Worm (Caenorhabditis elegans) whole organism, young adult: ENCODE measurements around the gene F53F4.4.

Experiments used
- B0035.1 ChIP-seq: sonication (generic microtip); optimal IDR thresholded peaks from 2 replicates; lab custom pipeline; 2016; ENCODE audit warnings: missing genetic modification characterization, mild to moderate bottlenecking, missing compliant biosample characterization, missing genotype, missing genetic modification reagents
- F10E7.11 ChIP-seq: sonication (generic microtip); optimal IDR thresholded peaks from 2 replicates; lab custom pipeline; 2017; ENCODE audit warnings: mild to moderate bottlenecking, missing genetic modification characterization, moderate library complexity, missing compliant biosample characterization
- F22D6.2 ChIP-seq: sonication (generic microtip); optimal IDR thresholded peaks from 2 replicates; lab custom pipeline; 2016; ENCODE audit warnings: mild to moderate bottlenecking, missing genetic modification characterization, missing compliant biosample characterization
- F33H1.4 ChIP-seq: fragments of 200-800 bp; sonication (Bioruptor generic); IDR thresholded peaks from 2 replicates; pipeline ENCODE4 v1.3.6; 2022; ENCODE audit warnings: missing genetic modification reagents, missing genetic modification characterization, missing compliant biosample characterization
- K11D2.4 ChIP-seq: fragments of 200-800 bp; sonication (Bioruptor generic); IDR thresholded peaks from 2 replicates; pipeline ENCODE4 v1.3.6; 2022; ENCODE audit warnings: missing genetic modification reagents, missing genetic modification characterization, missing compliant biosample characterization
- T26A5.8 ChIP-seq: sonication (generic microtip); optimal IDR thresholded peaks from 2 replicates; lab custom pipeline; 2016; ENCODE audit warnings: missing genetic modification characterization, missing compliant biosample characterization
- Y53F4B.3 ChIP-seq: fragments of 200-800 bp; sonication (Bioruptor generic); IDR thresholded peaks from 2 replicates; pipeline ENCODE4 v1.3.6; 2022; ENCODE audit warnings: missing genetic modification reagents, missing genetic modification characterization, missing compliant biosample characterization
- aptf-3 ChIP-seq: fragments of 200-800 bp; sonication (Bioruptor generic); IDR thresholded peaks from 2 replicates; pipeline ENCODE4 v1.3.6; 2022; ENCODE audit warnings: missing genetic modification characterization, missing compliant biosample characterization
- atf-7 ChIP-seq: sonication (generic microtip); optimal IDR thresholded peaks from 2 replicates; lab custom pipeline; 2017; ENCODE audit warnings: mild to moderate bottlenecking, missing genetic modification characterization, missing compliant biosample characterization
- attf-6 ChIP-seq: fragments of 200-800 bp; sonication (Bioruptor generic); IDR thresholded peaks from 2 replicates; pipeline ENCODE4 v1.3.6; 2022; ENCODE audit warnings: missing genetic modification reagents, missing genetic modification characterization, missing compliant biosample characterization
- ccch-3 ChIP-seq: fragments of 200-800 bp; sonication (Bioruptor generic); optimal IDR thresholded peaks from 2 replicates; lab custom pipeline; 2018; ENCODE audit warnings: mild to moderate bottlenecking, missing genetic modification characterization, missing compliant biosample characterization
- ceh-100 ChIP-seq: fragments of 200-800 bp; sonication (Bioruptor generic); IDR thresholded peaks from 2 replicates; pipeline ENCODE4 v1.3.6; 2022; ENCODE audit warnings: missing genetic modification reagents, missing genetic modification characterization, missing compliant biosample characterization
- ceh-27 ChIP-seq: fragments of 200-800 bp; sonication (Bioruptor generic); optimal IDR thresholded peaks from 2 replicates; lab custom pipeline; 2018; ENCODE audit warnings: mild to moderate bottlenecking, missing genetic modification characterization, moderate library complexity, missing compliant biosample characterization
- ceh-79 ChIP-seq: sonication (generic microtip); optimal IDR thresholded peaks from 2 replicates; lab custom pipeline; 2017; ENCODE audit warnings: mild to moderate bottlenecking, missing genetic modification characterization, missing compliant biosample characterization
- chd-7 ChIP-seq: sonication (generic microtip); optimal IDR thresholded peaks from 2 replicates; lab custom pipeline; 2016; ENCODE audit warnings: mild to moderate bottlenecking, missing genetic modification characterization, moderate library complexity, missing compliant biosample characterization
- dox-1 ChIP-seq: fragments of 200-800 bp; sonication (Bioruptor generic); IDR thresholded peaks from 2 replicates; pipeline ENCODE4 v1.3.6; 2022; ENCODE audit warnings: missing genetic modification reagents, missing genetic modification characterization, missing compliant biosample characterization
- efl-1 ChIP-seq: fragments of 150-350 bp; optimal IDR thresholded peaks from 2 replicates; lab custom pipeline; 2014; ENCODE audit warnings: missing biosample characterization, missing genetic modification reagents, missing genetic modification characterization
- ekl-4 ChIP-seq: fragments of 200-800 bp; sonication (Bioruptor generic); IDR thresholded peaks from 2 replicates; pipeline ENCODE4 v1.3.6; 2022; ENCODE audit warnings: missing genetic modification reagents, missing genetic modification characterization, missing compliant biosample characterization
- ets-4 ChIP-seq: fragments of 200-800 bp; sonication (Bioruptor generic); optimal IDR thresholded peaks from 2 replicates; lab custom pipeline; 2018; ENCODE audit warnings: mild to moderate bottlenecking, missing genetic modification characterization, missing compliant biosample characterization
- fkh-3 ChIP-seq: sonication (generic microtip); optimal IDR thresholded peaks from 2 replicates; lab custom pipeline; 2016; ENCODE audit warnings: mild to moderate bottlenecking, missing genetic modification characterization, missing compliant biosample characterization
- hrde-1 ChIP-seq: sonication (generic microtip); optimal IDR thresholded peaks from 2 replicates; lab custom pipeline; 2016; ENCODE audit warnings: missing genetic modification characterization, mild to moderate bottlenecking, missing compliant biosample characterization, moderate library complexity, missing genotype, missing genetic modification reagents, borderline replicate concordance
- let-526 ChIP-seq: fragments of 200-800 bp; sonication (Bioruptor generic); IDR thresholded peaks from 2 replicates; pipeline ENCODE4 v1.3.6; 2022; ENCODE audit warnings: missing genetic modification reagents, missing genetic modification characterization, missing compliant biosample characterization
- let-607 ChIP-seq, 2 experiments: fragments of 200-800 bp in 1 of 2; sonication (Bioruptor generic) in 1 of 2; sonication (generic microtip) in 1 of 2; optimal IDR thresholded peaks; 2 replicates each; lab custom pipeline; 2016 to 2018; ENCODE audit warnings: mild to moderate bottlenecking in 2 of 2, missing compliant biosample characterization in 2 of 2, missing genetic modification characterization in 2 of 2, moderate library complexity in 2 of 2, missing genotype in 1 of 2
- lir-1 ChIP-seq: fragments of 200-800 bp; sonication (Bioruptor generic); conservative IDR thresholded peaks from 2 replicates; pipeline ENCODE4 v1.3.6; 2022; ENCODE audit warnings: missing genetic modification reagents, missing genetic modification characterization, missing compliant biosample characterization
- lsl-1 ChIP-seq: fragments of 200-800 bp; sonication (Bioruptor generic); optimal IDR thresholded peaks from 2 replicates; lab custom pipeline; 2018; ENCODE audit warnings: mild to moderate bottlenecking, missing genetic modification characterization, moderate library complexity, missing compliant biosample characterization
- lsy-27 ChIP-seq: sonication (generic microtip); optimal IDR thresholded peaks from 2 replicates; lab custom pipeline; 2017; ENCODE audit warnings: missing genetic modification characterization, mild to moderate bottlenecking, missing compliant biosample characterization, antibody characterized with exemption, missing genotype, borderline replicate concordance; ENCODE audit not compliant: insufficient read depth
- madf-3 ChIP-seq: fragments of 200-800 bp; sonication (Bioruptor generic); IDR thresholded peaks from 2 replicates; pipeline ENCODE4 v1.3.6; 2022; ENCODE audit warnings: missing genetic modification reagents, missing genetic modification characterization, missing compliant biosample characterization
- madf-6 ChIP-seq: fragments of 200-800 bp; sonication (Bioruptor generic); IDR thresholded peaks from 2 replicates; pipeline ENCODE4 v1.3.6; 2022; ENCODE audit warnings: missing genetic modification reagents, missing genetic modification characterization, missing compliant biosample characterization
- madf-8 ChIP-seq: fragments of 200-800 bp; sonication (Bioruptor generic); conservative IDR thresholded peaks from 2 replicates; pipeline ENCODE4 v1.3.6; 2022; ENCODE audit warnings: missing genetic modification reagents, missing genetic modification characterization, missing compliant biosample characterization
- nfya-1 ChIP-seq: sonication (generic microtip); optimal IDR thresholded peaks from 2 replicates; lab custom pipeline; 2017; ENCODE audit warnings: antibody characterized with exemption, missing compliant biosample characterization, missing genetic modification characterization, borderline replicate concordance; ENCODE audit not compliant: insufficient read depth
- nhr-90 ChIP-seq: sonication (generic microtip); optimal IDR thresholded peaks from 2 replicates; lab custom pipeline; 2016; ENCODE audit warnings: missing genotype, mild to moderate bottlenecking, missing genetic modification characterization, missing compliant biosample characterization
- sea-2 ChIP-seq: fragments of 200-800 bp; sonication (Bioruptor generic); IDR thresholded peaks from 2 replicates; pipeline ENCODE4 v1.3.6; 2022; ENCODE audit warnings: missing genetic modification characterization, missing compliant biosample characterization
- snpc-1.1 ChIP-seq: sonication (generic microtip); optimal IDR thresholded peaks from 2 replicates; lab custom pipeline; 2017; ENCODE audit warnings: missing genetic modification characterization, mild to moderate bottlenecking, missing compliant biosample characterization, antibody characterized with exemption, moderate library complexity, missing genotype, missing genetic modification reagents; ENCODE audit not compliant: insufficient read depth
- snpc-1.3 ChIP-seq: sonication (generic microtip); optimal IDR thresholded peaks from 2 replicates; lab custom pipeline; 2017; ENCODE audit warnings: missing genetic modification characterization, mild to moderate bottlenecking, missing compliant biosample characterization, antibody characterized with exemption, moderate library complexity, missing genotype, missing genetic modification reagents; ENCODE audit not compliant: insufficient read depth
- snpc-3.4 ChIP-seq: sonication (generic microtip); optimal IDR thresholded peaks from 2 replicates; lab custom pipeline; 2017; ENCODE audit warnings: missing genetic modification characterization, mild to moderate bottlenecking, missing compliant biosample characterization, antibody characterized with exemption, moderate library complexity, missing genotype, missing genetic modification reagents
- sptf-2 ChIP-seq: fragments of 200-800 bp; sonication (Bioruptor generic); optimal IDR thresholded peaks from 2 replicates; lab custom pipeline; 2018; ENCODE audit warnings: mild to moderate bottlenecking, missing genetic modification characterization, missing compliant biosample characterization
- tbp1 ChIP-seq: fragments of 200-800 bp; sonication (Bioruptor generic); optimal IDR thresholded peaks from 2 replicates; lab custom pipeline; 2018; ENCODE audit warnings: mild to moderate bottlenecking, missing genetic modification characterization, missing compliant biosample characterization
- tbx-9 ChIP-seq: sonication (generic microtip); optimal IDR thresholded peaks from 2 replicates; lab custom pipeline; 2016; ENCODE audit warnings: borderline replicate concordance, missing genetic modification characterization, inconsistent platforms, missing compliant biosample characterization
- tlf-1 ChIP-seq: fragments of 200-800 bp; sonication (Bioruptor generic); optimal IDR thresholded peaks from 2 replicates; lab custom pipeline; 2018; ENCODE audit warnings: mild to moderate bottlenecking, missing genetic modification characterization, missing compliant biosample characterization
- zim-3 ChIP-seq: sonication (generic microtip); optimal IDR thresholded peaks from 2 replicates; lab custom pipeline; 2017; ENCODE audit warnings: mild to moderate bottlenecking, missing genetic modification characterization, moderate library complexity, missing compliant biosample characterization
- ztf-26 ChIP-seq: sonication (generic microtip); optimal IDR thresholded peaks from 2 replicates; lab custom pipeline; 2017; ENCODE audit warnings: missing genetic modification characterization, missing compliant biosample characterization
- ztf-28 ChIP-seq: fragments of 200-800 bp; sonication (Bioruptor generic); IDR thresholded peaks from 2 replicates; pipeline ENCODE4 v1.3.6; 2022; ENCODE audit warnings: missing genetic modification reagents, missing genetic modification characterization, missing compliant biosample characterization

F53F4.4 gene

DNA sequence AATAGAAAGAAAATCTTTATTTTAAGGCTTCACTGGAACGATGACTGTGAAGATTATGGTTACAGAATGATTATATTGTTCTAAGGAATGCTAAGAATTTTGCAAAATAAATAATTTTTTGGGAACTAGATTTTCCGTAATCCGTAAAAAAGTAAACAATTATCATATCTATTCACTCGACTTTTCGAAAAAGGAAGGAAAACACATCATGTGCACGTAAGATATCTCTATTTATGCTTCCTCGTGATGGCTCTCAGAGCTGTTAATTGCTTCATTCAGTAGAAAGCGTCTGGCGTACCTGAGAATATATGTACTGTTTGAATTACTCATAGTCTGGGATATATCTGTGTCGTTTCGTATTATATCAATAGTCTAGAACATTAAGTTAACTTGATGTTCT is 26.6 kb downstream of the F53F4.4 start, which contains the start of gene srd-11 (continued):
- no peak for TF ChIP-seq chd-7

DNA sequence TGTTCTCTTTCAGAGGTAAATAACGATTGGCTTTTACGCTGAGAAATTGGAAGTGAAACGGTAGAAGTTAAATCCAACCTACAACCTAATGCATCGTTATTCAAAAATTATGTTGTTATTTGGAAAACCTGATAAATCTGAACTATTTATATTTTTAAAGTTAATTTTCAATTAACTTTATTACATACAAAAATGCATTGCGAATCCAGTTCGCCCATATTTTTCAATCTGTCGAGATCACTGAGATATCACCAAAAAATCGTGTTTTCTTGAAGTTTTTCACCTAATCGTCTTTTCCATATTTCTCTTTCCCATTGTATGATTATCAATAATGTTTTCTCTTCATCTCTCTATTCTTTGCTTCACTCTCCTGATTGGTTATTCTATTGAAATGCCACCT is 27.5 kb downstream of the F53F4.4 start, which contains the start of gene F53F4.15:
Gene F53F4.15 (plus strand): TSS at position 301 of the 400 bp plus-strand sequence.
- TF ChIP-seq dox-1 (GFP tag; lab: Robert Waterston, UW), result no peak
- no peak for TF ChIP-seq ccch-3
- TF ChIP-seq aptf-3 (GFP tag; lab: Robert Waterston, UW), result no peak
- TF ChIP-seq F33H1.4 (GFP tag; lab: Robert Waterston, UW), result no peak
- no peak for TF ChIP-seq let-526 (GFP tag; lab: Robert Waterston, UW)
- TF ChIP-seq snpc-1.1, result no peak
- no peak for TF ChIP-seq madf-8 (GFP tag; lab: Robert Waterston, UW)
- TF ChIP-seq ztf-26 (tag; lab: Kevin White, UChicago), result no peak
- no peak for TF ChIP-seq sptf-2 (GFP tag; lab: Kevin White, UChicago)

DNA sequence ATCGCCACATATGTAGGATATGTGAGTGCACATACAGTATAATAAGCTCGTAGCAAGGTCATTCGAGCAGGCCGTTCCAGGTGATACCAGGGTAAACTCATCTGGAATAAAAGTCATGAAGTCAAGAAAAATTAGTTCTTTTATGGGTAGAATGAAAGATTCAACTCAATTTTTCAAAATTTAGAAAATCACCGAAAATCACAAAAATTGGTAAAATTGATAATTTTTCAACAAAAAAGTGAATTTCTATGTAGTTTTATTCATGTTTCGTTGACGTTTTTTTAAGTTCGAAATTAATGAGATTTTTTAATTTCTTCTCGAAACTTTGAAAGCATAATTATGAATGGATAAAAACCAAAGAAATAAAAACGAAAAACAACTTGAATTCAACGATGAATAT is 28.5 kb downstream of the F53F4.4 start, which contains the start of gene F53F4.16:
Gene F53F4.16 (minus strand): TSS at position 101 of the 400 bp plus-strand sequence.
- no peak for TF ChIP-seq zim-3

DNA sequence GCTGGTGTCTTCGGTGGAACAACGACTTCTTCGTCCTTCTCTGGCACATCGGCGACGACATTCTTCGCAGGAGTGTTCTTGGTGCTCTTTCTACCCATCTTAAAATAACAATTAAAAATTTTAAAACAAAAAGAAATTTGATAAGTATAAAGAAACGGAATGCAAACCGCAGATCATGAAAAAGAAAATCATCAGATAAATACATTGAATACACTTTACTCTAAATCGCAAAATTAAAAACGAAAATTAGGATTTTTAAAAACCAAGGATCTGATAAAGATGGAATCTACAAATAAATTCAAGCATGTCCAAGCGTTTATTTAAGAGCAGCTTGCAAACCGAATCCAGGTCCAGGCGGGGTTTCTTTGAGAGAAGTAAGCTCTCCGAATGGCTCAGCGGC is 31.2 kb downstream of the F53F4.4 start, which contains the start of gene F53F4.11:
Gene F53F4.11 (minus strand): TSS at position 101 of the 400 bp plus-strand sequence.
- TF ChIP-seq attf-6 (GFP tag; lab: Robert Waterston, UW) (0 out of 2 replicates have a peak, but pooled peaks have one; percentile 34), fkh-3 (tag; lab: Kevin White, UChicago) (no peak), ceh-27 (GFP tag; lab: Kevin White, UChicago) (no peak), ets-4 (GFP tag; lab: Kevin White, UChicago) (no peak), Y53F4B.3 (GFP tag; lab: Robert Waterston, UW) (no peak), K11D2.4 (no peak), B0035.1 (tag; lab: Kevin White, UChicago) (no peak), lsy-27 (tag; lab: Kevin White, UChicago) (no peak), snpc-3.4 (tag; lab: Kevin White, UChicago) (no peak), zim-3 (no peak), madf-6 (GFP tag; lab: Robert Waterston, UW) (peak; percentile 50), sea-2 (GFP tag; lab: Robert Waterston, UW) (no peak), nhr-90 (tag; lab: Kevin White, UChicago) (no peak), madf-3 (0 out of 2 replicates have a peak, but pooled peaks have one; percentile 73), aptf-3 (GFP tag; lab: Robert Waterston, UW) (no peak), F10E7.11 (tag; lab: Kevin White, UChicago) (no peak), F22D6.2 (tag; lab: Kevin White, UChicago) (no peak), atf-7 (tag; lab: Kevin White, UChicago) (no peak), let-607 (tag; optimal IDR thresholded peaks at IDR 0.05; lab: Kevin White, UChicago) (no peak), nfya-1 (no peak), ceh-100 (GFP tag; lab: Robert Waterston, UW) (0 out of 2 replicates have a peak, but pooled peaks have one; percentile 24), tbx-9 (tag; lab: Kevin White, UChicago) (no peak), tlf-1 (GFP tag; lab: Kevin White, UChicago) (peak; percentile 18), lir-1 (no peak), T26A5.8 (tag; lab: Kevin White, UChicago) (no peak), ekl-4 (GFP tag; lab: Robert Waterston, UW) (no peak; the same call in 1 of the 2 replicates), lsl-1 (GFP tag; lab: Kevin White, UChicago) (peak; percentile 8), hrde-1 (tag; lab: Kevin White, UChicago) (no peak), efl-1 (GFP tag; lab: Kevin White, UChicago) (no peak), ceh-79 (tag; lab: Kevin White, UChicago) (no peak), snpc-1.1 (no peak), ztf-28 (GFP tag; lab: Robert Waterston, UW) (no peak), F33H1.4 (GFP tag; lab: Robert Waterston, UW) (no peak), tbp1 (no peak), snpc-1.3 (tag; lab: Kevin White, UChicago) (no peak)
